Fruit fly (Drosophila melanogaster) whole organism, embryonic: Measurements from ENCODE around the gene CG12115.

Source experiments
- Ada2b ChIP-seq: fragments of 200-800 bp; sonication (Bioruptor generic); IDR thresholded peaks from 2 replicates; pipeline ENCODE4 v1.3.6; 2022; ENCODE audit warnings: missing biosample characterization, missing genetic modification characterization
- CG10654 ChIP-seq: fragments of 200-800 bp; sonication (Bioruptor generic); optimal IDR thresholded peaks from 2 replicates; lab custom pipeline; 2016; ENCODE audit warnings: missing biosample characterization, missing genetic modification characterization
- CG1233 ChIP-seq: fragments of 200-800 bp; sonication (Bioruptor generic); optimal IDR thresholded peaks from 4 replicates; lab custom pipeline; 2018; ENCODE audit warnings: missing biosample characterization, mild to moderate bottlenecking, missing genetic modification characterization
- CG13894 ChIP-seq: fragments of 200-800 bp; sonication (Bioruptor generic); optimal IDR thresholded peaks from 3 replicates; lab custom pipeline; 2018; ENCODE audit warnings: missing biosample characterization, mild to moderate bottlenecking, missing genetic modification characterization, moderate library complexity
- CG2678 ChIP-seq: fragments of 200-800 bp; sonication (Bioruptor generic); optimal IDR thresholded peaks from 3 replicates; lab custom pipeline; 2019; ENCODE audit warnings: missing biosample characterization, mild to moderate bottlenecking, missing genetic modification characterization, moderate library complexity
- CG2712 ChIP-seq: fragments of 200-800 bp; optimal IDR thresholded peaks from 3 replicates; lab custom pipeline; 2019; ENCODE audit warnings: missing biosample characterization, mild to moderate bottlenecking, missing genetic modification characterization, moderate library complexity
- CG32772 ChIP-seq: fragments of 200-800 bp; sonication (Bioruptor generic); IDR thresholded peaks from 2 replicates; pipeline ENCODE4 v1.3.6; 2022; ENCODE audit warnings: missing biosample characterization, missing genetic modification characterization
- CG34376 ChIP-seq: fragments of 200-800 bp; sonication (Bioruptor generic); optimal IDR thresholded peaks from 2 replicates; lab custom pipeline; 2018; ENCODE audit warnings: missing biosample characterization, mild to moderate bottlenecking, missing genetic modification characterization
- CG3995 ChIP-seq: fragments of 200-800 bp; sonication (Bioruptor generic); optimal IDR thresholded peaks from 3 replicates; lab custom pipeline; 2016; ENCODE audit warnings: missing biosample characterization, missing genetic modification characterization
- CG4328 ChIP-seq: fragments of 200-800 bp; sonication (Bioruptor generic); optimal IDR thresholded peaks from 3 replicates; lab custom pipeline; 2017; ENCODE audit warnings: missing biosample characterization, missing genetic modification reagents, missing genetic modification characterization
- CG4617 ChIP-seq: fragments of 200-800 bp; sonication (Bioruptor generic); optimal IDR thresholded peaks from 3 replicates; lab custom pipeline; 2016; ENCODE audit warnings: missing biosample characterization, missing genetic modification characterization, borderline replicate concordance
- CG5953 ChIP-seq: fragments of 200-800 bp; sonication (Bioruptor generic); IDR thresholded peaks from 2 replicates; pipeline ENCODE4 v1.3.6; 2022; ENCODE audit warnings: missing biosample characterization, missing genetic modification characterization
- CG6854 ChIP-seq: fragments of 200-800 bp; sonication (Bioruptor generic); optimal IDR thresholded peaks from 3 replicates; lab custom pipeline; 2017; ENCODE audit warnings: missing biosample characterization, mild to moderate bottlenecking, missing genetic modification characterization
- CG7271 ChIP-seq: fragments of 200-800 bp; sonication (Bioruptor generic); optimal IDR thresholded peaks from 2 replicates; lab custom pipeline; 2018; ENCODE audit warnings: missing biosample characterization, mild to moderate bottlenecking, missing genetic modification characterization, moderate library complexity
- CG8765 ChIP-seq: fragments of 200-800 bp; sonication (Bioruptor generic); IDR thresholded peaks from 2 replicates; pipeline ENCODE4 v1.3.6; 2022; ENCODE audit warnings: missing biosample characterization, missing genetic modification characterization
- CG9215 ChIP-seq: fragments of 200-800 bp; sonication (Bioruptor generic); IDR thresholded peaks from 2 replicates; pipeline ENCODE4 v1.3.6; 2022; ENCODE audit warnings: missing biosample characterization, missing genetic modification characterization
- Dbx ChIP-seq: fragments of 200-800 bp; sonication (Bioruptor generic); IDR thresholded peaks from 3 replicates; pipeline ENCODE4 v1.3.6; 2022; ENCODE audit warnings: missing biosample characterization, missing genetic modification characterization
- E2f2 ChIP-seq: fragments of 200-800 bp; sonication (Bioruptor generic); IDR thresholded peaks from 2 replicates; pipeline ENCODE4 v1.3.6; 2022; ENCODE audit warnings: missing biosample characterization, missing genetic modification characterization
- Eip74EF ChIP-seq, 2 experiments: fragments of 200-800 bp in 1 of 2; fragments of >200 bp in 1 of 2; sonication (Bioruptor generic) in 1 of 2; optimal IDR thresholded peaks; 2 replicates each; lab custom pipeline; 2017 to 2019; ENCODE audit warnings: missing biosample characterization in 2 of 2, missing genetic modification characterization in 2 of 2, mild to moderate bottlenecking in 1 of 2, moderate library complexity in 1 of 2
- Elba2 ChIP-seq: fragments of 200-800 bp; sonication (Bioruptor generic); optimal IDR thresholded peaks from 3 replicates; lab custom pipeline; 2016; ENCODE audit warnings: missing biosample characterization, missing genetic modification characterization
- Fer2 ChIP-seq: fragments of 200-800 bp; sonication (Bioruptor generic); optimal IDR thresholded peaks from 2 replicates; lab custom pipeline; 2018; ENCODE audit warnings: missing biosample characterization, mild to moderate bottlenecking, missing genetic modification characterization, moderate library complexity
- Hmr ChIP-seq: fragments of 200-800 bp; sonication (Bioruptor generic); optimal IDR thresholded peaks from 3 replicates; lab custom pipeline; 2017; ENCODE audit warnings: mild to moderate bottlenecking, missing biosample characterization, missing genetic modification reagents, missing genetic modification characterization
- Mes4 ChIP-seq: fragments of 200-800 bp; sonication (Bioruptor generic); optimal IDR thresholded peaks from 2 replicates; lab custom pipeline; 2016; ENCODE audit warnings: missing biosample characterization, missing genetic modification characterization
- Mrtf ChIP-seq: fragments of 200-800 bp; sonication (Bioruptor generic); IDR thresholded peaks from 3 replicates; pipeline ENCODE4 v1.3.6; 2022; ENCODE audit warnings: missing biosample characterization, missing genetic modification characterization
- NfI ChIP-seq: fragments of 200-800 bp; sonication (Bioruptor generic); optimal IDR thresholded peaks from 3 replicates; lab custom pipeline; 2018; ENCODE audit warnings: missing biosample characterization, mild to moderate bottlenecking, missing genetic modification characterization, moderate library complexity
- Rfx ChIP-seq: fragments of 200-800 bp; sonication (Bioruptor generic); IDR thresholded peaks from 2 replicates; pipeline ENCODE4 v1.3.6; 2022; ENCODE audit warnings: missing biosample characterization, missing genetic modification characterization
- Sox102F ChIP-seq: fragments of 200-800 bp; sonication (Bioruptor generic); optimal IDR thresholded peaks from 2 replicates; lab custom pipeline; 2018; ENCODE audit warnings: missing biosample characterization, mild to moderate bottlenecking, missing genetic modification characterization, moderate library complexity
- Usf ChIP-seq: fragments of 200-800 bp; sonication (Bioruptor generic); optimal IDR thresholded peaks from 2 replicates; lab custom pipeline; 2017; ENCODE audit warnings: missing genotype, missing biosample characterization, missing genetic modification characterization
- ab ChIP-seq: fragments of 200-800 bp; sonication (Bioruptor generic); optimal IDR thresholded peaks from 2 replicates; lab custom pipeline; 2016; ENCODE audit warnings: missing biosample characterization, missing genetic modification characterization
- abd-A ChIP-seq: fragments of 200-800 bp; sonication (Bioruptor generic); optimal IDR thresholded peaks from 3 replicates; lab custom pipeline; 2019; ENCODE audit warnings: missing biosample characterization, mild to moderate bottlenecking, missing genetic modification characterization, moderate library complexity
- amos ChIP-seq: fragments of 200-800 bp; sonication (Bioruptor generic); IDR thresholded peaks from 2 replicates; pipeline ENCODE4 v1.3.6; 2022; ENCODE audit warnings: missing biosample characterization, missing genetic modification characterization; ENCODE audit not compliant: partially characterized antibody
- ap ChIP-seq: fragments of 200-800 bp; sonication (Bioruptor generic); IDR thresholded peaks from 2 replicates; pipeline ENCODE4 v1.3.6; 2022; ENCODE audit warnings: missing biosample characterization, missing genetic modification characterization
- cato ChIP-seq: fragments of 200-800 bp; sonication (Bioruptor generic); optimal IDR thresholded peaks from 2 replicates; lab custom pipeline; 2016; ENCODE audit warnings: missing biosample characterization, missing genetic modification characterization, borderline replicate concordance
- chinmo ChIP-seq: fragments of 200-800 bp; sonication (Bioruptor generic); IDR thresholded peaks from 4 replicates; pipeline ENCODE4 v1.3.6; 2022; ENCODE audit warnings: missing biosample characterization, missing genetic modification characterization; ENCODE audit not compliant: partially characterized antibody
- dimm ChIP-seq: fragments of 200-800 bp; sonication (Bioruptor generic); IDR thresholded peaks from 2 replicates; pipeline ENCODE4 v1.3.6; 2022; ENCODE audit warnings: missing biosample characterization, missing genetic modification characterization
- ems ChIP-seq: fragments of 200-800 bp; sonication (Bioruptor generic); optimal IDR thresholded peaks from 3 replicates; lab custom pipeline; 2016; ENCODE audit warnings: missing biosample characterization, missing genetic modification characterization
- ftz-f1 ChIP-seq: fragments of 200-800 bp; sonication (Bioruptor generic); optimal IDR thresholded peaks from 2 replicates; lab custom pipeline; 2016; ENCODE audit warnings: missing biosample characterization, missing genetic modification characterization
- gcm ChIP-seq: fragments of 200-800 bp; sonication (Bioruptor generic); optimal IDR thresholded peaks from 2 replicates; lab custom pipeline; 2019; ENCODE audit warnings: missing biosample characterization, mild to moderate bottlenecking, missing genetic modification characterization, moderate library complexity
- nerfin-2 ChIP-seq: fragments of 200-800 bp; sonication (Bioruptor generic); IDR thresholded peaks from 2 replicates; pipeline ENCODE4 v1.3.6; 2022; ENCODE audit warnings: missing biosample characterization, missing genetic modification characterization; ENCODE audit not compliant: partially characterized antibody
- odd ChIP-seq: fragments of 200-800 bp; sonication (Bioruptor generic); optimal IDR thresholded peaks from 2 replicates; lab custom pipeline; 2017; ENCODE audit warnings: missing biosample characterization, mild to moderate bottlenecking, missing genetic modification characterization
- pan ChIP-seq, 4 experiments: fragments of >200 bp in 3 of 4; fragments of 200-800 bp in 1 of 4; sonication (Bioruptor generic) in 1 of 4; optimal IDR thresholded peaks in 3 of 4; IDR thresholded peaks in 1 of 4; 2 replicates each; pipeline versions ENCODE4 v1.3.6 to Lab custom; 2017 to 2022; ENCODE audit warnings: missing biosample characterization in 2 of 4, missing genetic modification characterization in 2 of 4, mixed read lengths in 1 of 4
- pita ChIP-seq: fragments of 200-800 bp; sonication (Bioruptor generic); optimal IDR thresholded peaks from 2 replicates; lab custom pipeline; 2017; ENCODE audit warnings: missing biosample characterization, mild to moderate bottlenecking, missing genetic modification characterization
- prd ChIP-seq, 3 experiments: fragments of >200 bp in 2 of 3; fragments of 200-800 bp in 1 of 3; sonication (Bioruptor generic) in 1 of 3; optimal IDR thresholded peaks in 2 of 3; IDR thresholded peaks in 1 of 3; 2 replicates in 2 of 3; 3 replicates in 1 of 3; pipeline versions ENCODE4 v1.3.6 to Lab custom; 2017 to 2022; ENCODE audit warnings: missing biosample characterization in 1 of 3, missing genetic modification characterization in 1 of 3
- repo ChIP-seq: fragments of 200-800 bp; sonication (Bioruptor generic); optimal IDR thresholded peaks from 2 replicates; lab custom pipeline; 2016; ENCODE audit warnings: missing biosample characterization, missing genetic modification characterization
- slp2 ChIP-seq: fragments of 200-800 bp; sonication (Bioruptor generic); optimal IDR thresholded peaks from 2 replicates; lab custom pipeline; 2016; ENCODE audit warnings: missing biosample characterization, missing genetic modification characterization
- tna ChIP-seq: fragments of 200-800 bp; sonication (Bioruptor generic); IDR thresholded peaks from 2 replicates; pipeline ENCODE4 v1.3.6; 2022; ENCODE audit warnings: missing biosample characterization, missing genetic modification characterization; ENCODE audit not compliant: partially characterized antibody
- vfl ChIP-seq: fragments of 200-800 bp; sonication (Bioruptor generic); optimal IDR thresholded peaks from 2 replicates; lab custom pipeline; 2016; ENCODE audit warnings: missing biosample characterization, missing genetic modification characterization
- zen ChIP-seq: fragments of 200-800 bp; sonication (Bioruptor generic); optimal IDR thresholded peaks from 3 replicates; lab custom pipeline; 2018; ENCODE audit warnings: missing biosample characterization, mild to moderate bottlenecking, missing genetic modification characterization, moderate library complexity

CG12115 gene

DNA sequence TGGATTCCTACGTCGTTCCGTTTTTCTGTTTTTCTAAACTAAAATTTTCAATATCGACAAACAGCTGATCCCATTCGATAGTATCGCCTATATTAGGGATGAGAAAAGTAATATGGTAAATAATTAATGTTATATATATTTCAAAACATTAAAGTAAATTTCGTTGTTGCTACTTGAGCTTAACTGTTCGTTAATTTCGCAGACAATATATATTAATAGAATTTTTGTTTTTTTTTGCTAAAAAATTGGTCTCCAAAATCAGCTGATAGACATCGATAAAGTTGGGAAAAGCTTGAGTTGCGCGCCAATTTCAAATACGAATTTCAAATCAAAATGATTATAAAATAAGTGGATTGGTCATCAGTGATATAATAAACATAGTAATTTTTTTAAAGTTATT lies 6.0 kb upstream of the CG12115 start, which contains the start of gene CG12118 (continued):
- TF ChIP-seq gcm (GFP tag; lab: Kevin White, UChicago) (peak; percentile 64), E2f2 (peak; percentile 92), ab (GFP tag; lab: Kevin White, UChicago) (no peak), zen (tag; lab: Kevin White, UChicago) (peak; percentile 78), vfl (peak; percentile 67), Fer2 (peak; percentile 55), CG4617 (GFP tag; lab: Kevin White, UChicago) (peak; percentile 52), pan (optimal IDR thresholded peaks at IDR 0.05; lab: Kevin White, UChicago) (no peak), pan (GFP tag; optimal IDR thresholded peaks at IDR 0.05 in 1 of 2, IDR thresholded peaks at IDR 0.05 in 1 of 2) (peak in 1 of 2 experiments; percentile 84), pita (GFP tag; lab: Kevin White, UChicago) (no peak), nerfin-2 (GFP tag; lab: Robert Waterston, UW) (peak; percentile 89), Mrtf (no peak), Rfx (GFP tag; lab: Robert Waterston, UW) (peak; percentile 78), Elba2 (GFP tag; lab: Kevin White, UChicago) (peak; percentile 23), prd (optimal IDR thresholded peaks at IDR 0.05; lab: Kevin White, UChicago) (no peak), prd (GFP tag; IDR thresholded peaks at IDR 0.05; lab: Robert Waterston, UW) (peak; percentile 87), CG32772 (GFP tag; lab: Robert Waterston, UW) (peak; percentile 75), Hmr (GFP tag; lab: Kevin White, UChicago) (peak; percentile 72), CG2678 (peak; percentile 81), chinmo (peak; percentile 72; the same call in 1 of the 4 replicates), ems (peak; percentile 17), Dbx (GFP tag; lab: Robert Waterston, UW) (peak; percentile 82), Sox102F (GFP tag; lab: Kevin White, UChicago) (peak; percentile 87), repo (GFP tag; lab: Kevin White, UChicago) (no peak), tna (GFP tag; lab: Robert Waterston, UW) (peak; percentile 81; the same call in 1 of the 2 replicates), Eip74EF (GFP tag; optimal IDR thresholded peaks at IDR 0.05; lab: Kevin White, UChicago) (peak in 1 of 2 experiments; percentile 54), odd (GFP tag; lab: Kevin White, UChicago) (peak; percentile 43), ftz-f1 (GFP tag; lab: Kevin White, UChicago) (no peak), CG4328 (GFP tag; lab: Kevin White, UChicago) (peak; percentile 45), CG6854 (GFP tag; lab: Kevin White, UChicago) (no peak), cato (peak; percentile 64), slp2 (GFP tag; lab: Kevin White, UChicago) (no peak), CG1233 (peak; percentile 59), CG13894 (tag; lab: Kevin White, UChicago) (peak; percentile 75), NfI (GFP tag; lab: Kevin White, UChicago) (peak; percentile 62), abd-A (tag; lab: Kevin White, UChicago) (no peak), Usf (GFP tag; lab: Kevin White, UChicago) (no peak), CG8765 (0 out of 2 replicates have a peak, but pooled peaks have one; percentile 10), CG3995 (peak; percentile 21), dimm (peak; percentile 39; the same call in 1 of the 2 replicates), CG34376 (GFP tag; lab: Kevin White, UChicago) (peak; percentile 27), Ada2b (GFP tag; lab: Robert Waterston, UW) (peak; percentile 75), CG2712 (peak; percentile 85), CG5953 (GFP tag; lab: Robert Waterston, UW) (0 out of 2 replicates have a peak, but pooled peaks have one; percentile 10), Mes4 (no peak), CG9215 (GFP tag; lab: Robert Waterston, UW) (peak; percentile 60), CG7271 (peak; percentile 3), amos (peak; percentile 90), CG10654 (GFP tag; lab: Kevin White, UChicago) (peak; percentile 82), ap (GFP tag; lab: Robert Waterston, UW) (peak; percentile 61; the same call in 1 of the 2 replicates)
